Fruit fly (Drosophila melanogaster): ENCODE data around the gene pns.
A peak's percentile ranks its signal among the peaks of the same experiment; 100 is the strongest.

The pns gene

dm6 chr3L:1587140-1587849 is 50.4 kb downstream of the pns start (continued):
- peak; percentile 92 for TF ChIP-seq Mrtf (GFP tag; IDR thresholded peaks at IDR 0.05)
- peak; percentile 26 for TF ChIP-seq salm (tag; optimal IDR thresholded peaks at IDR 0.05)
- no peak for TF ChIP-seq lov (optimal IDR thresholded peaks at IDR 0.05)
- TF ChIP-seq lov (GFP tag; IDR thresholded peaks at IDR 0.05): peak; percentile 78; the same call in 2 of the 3 replicates
- no peak for TF ChIP-seq CG6791 (GFP tag; IDR thresholded peaks at IDR 0.05; ENCODE audit: partially characterized antibody)
- peak; percentile 65 for TF ChIP-seq peb (GFP tag; IDR thresholded peaks at IDR 0.05)
- TF ChIP-seq zfh1 (GFP tag; IDR thresholded peaks at IDR 0.05): peak; percentile 86
- peak; percentile 59; the same call in 1 of the 2 replicates for TF ChIP-seq CG4360 (GFP tag; IDR thresholded peaks at IDR 0.05)
- TF ChIP-seq Hand (GFP tag; optimal IDR thresholded peaks at IDR 0.05): peak; percentile 32
- TF ChIP-seq Kr (GFP tag; optimal IDR thresholded peaks at IDR 0.05): no peak
- peak; percentile 58 for TF ChIP-seq klu (GFP tag; IDR thresholded peaks at IDR 0.05)
- TF ChIP-seq bowl (GFP tag; IDR thresholded peaks at IDR 0.05): peak; percentile 79
- no peak for TF ChIP-seq prd (optimal IDR thresholded peaks at IDR 0.05)
- TF ChIP-seq prd (GFP tag; IDR thresholded peaks at IDR 0.05): peak; percentile 91
- peak; percentile 77 for TF ChIP-seq eyg (GFP tag; optimal IDR thresholded peaks at IDR 0.05)
- peak; percentile 79 for TF ChIP-seq vvl (GFP tag; IDR thresholded peaks at IDR 0.05)
- TF ChIP-seq so (GFP tag; IDR thresholded peaks at IDR 0.05): peak; percentile 80
- peak; percentile 92 for TF ChIP-seq ind (GFP tag; optimal IDR thresholded peaks at IDR 0.05)
- TF ChIP-seq seq (GFP tag; IDR thresholded peaks at IDR 0.05): peak; percentile 86
- TF ChIP-seq NfI (GFP tag; optimal IDR thresholded peaks at IDR 0.05): peak; percentile 74
- peak; percentile 73 for TF ChIP-seq Chrac-16 (GFP tag; optimal IDR thresholded peaks at IDR 0.05)
- TF ChIP-seq cad (GFP tag; optimal IDR thresholded peaks at IDR 0.05): no peak
- no peak for TF ChIP-seq B-H2 (GFP tag; optimal IDR thresholded peaks at IDR 0.05)
- TF ChIP-seq CG12236 (GFP tag; optimal IDR thresholded peaks at IDR 0.05): peak; percentile 48
- no peak for TF ChIP-seq lbe (GFP tag; optimal IDR thresholded peaks at IDR 0.05)
- peak; percentile 12 for TF ChIP-seq CG15601 (tag; optimal IDR thresholded peaks at IDR 0.05)
- TF ChIP-seq slbo (GFP tag; IDR thresholded peaks at IDR 0.05): peak; percentile 95
- TF ChIP-seq CG6813 (GFP tag; optimal IDR thresholded peaks at IDR 0.05): peak; percentile 71
- TF ChIP-seq CG8765 (GFP tag; IDR thresholded peaks at IDR 0.05): peak; percentile 60; the same call in 1 of the 2 replicates
- TF ChIP-seq CG1792 (GFP tag; optimal IDR thresholded peaks at IDR 0.05): peak; percentile 88
- TF ChIP-seq bab2 (GFP tag; optimal IDR thresholded peaks at IDR 0.05): peak; percentile 87
- peak; percentile 58 for TF ChIP-seq wek (GFP tag; optimal IDR thresholded peaks at IDR 0.05)
- TF ChIP-seq wdn (GFP tag; IDR thresholded peaks at IDR 0.05): peak; percentile 77
- TF ChIP-seq CG12744 (GFP tag; optimal IDR thresholded peaks at IDR 0.05): peak; percentile 43
- TF ChIP-seq Tbp (GFP tag; optimal IDR thresholded peaks at IDR 0.05): no peak
- TF ChIP-seq Hr51 (GFP tag; optimal IDR thresholded peaks at IDR 0.05): peak; percentile 76
- peak; percentile 40 for TF ChIP-seq CG6854 (GFP tag; optimal IDR thresholded peaks at IDR 0.05)
- no peak for TF ChIP-seq CG17912 (GFP tag; optimal IDR thresholded peaks at IDR 0.05)
- peak; percentile 81 for TF ChIP-seq CG31224 (GFP tag; IDR thresholded peaks at IDR 0.05)
- peak; percentile 57 for TF ChIP-seq Adf1 (GFP tag; IDR thresholded peaks at IDR 0.05)
- TF ChIP-seq CG18011 (GFP tag; optimal IDR thresholded peaks at IDR 0.05): peak; percentile 27
- TF ChIP-seq Bteb2 (GFP tag; optimal IDR thresholded peaks at IDR 0.05): peak; percentile 64
- TF ChIP-seq Hr39 (optimal IDR thresholded peaks at IDR 0.05): no peak
- TF ChIP-seq stc (GFP tag; IDR thresholded peaks at IDR 0.05): peak; percentile 80
- TF ChIP-seq ham (GFP tag; IDR thresholded peaks at IDR 0.05): peak; percentile 57; the same call in 1 of the 2 replicates
- TF ChIP-seq CG10321 (GFP tag; IDR thresholded peaks at IDR 0.05): peak; percentile 64
- no peak for TF ChIP-seq Opbp (GFP tag; IDR thresholded peaks at IDR 0.05; ENCODE audit: partially characterized antibody)
- TF ChIP-seq CrebB (tag; optimal IDR thresholded peaks at IDR 0.05): peak; percentile 50
- TF ChIP-seq al (GFP tag; IDR thresholded peaks at IDR 0.05): peak; percentile 81
- no peak for TF ChIP-seq abd-A (tag; optimal IDR thresholded peaks at IDR 0.05)
- TF ChIP-seq Side (GFP tag; optimal IDR thresholded peaks at IDR 0.05): peak; percentile 81

Data from whole organism, embryonic.